Worm (Caenorhabditis elegans) whole organism, L4 larva: ENCODE measurements around the gene T27A8.7.

Source experiments
- F37D6.2 ChIP-seq: sonication (generic microtip); optimal IDR thresholded peaks from 2 replicates; lab custom pipeline; 2016; ENCODE audit warnings: mild to moderate bottlenecking, missing genetic modification characterization, missing compliant biosample characterization
- F44E2.7 ChIP-seq: fragments of 200-800 bp; sonication (Bioruptor generic); IDR thresholded peaks from 2 replicates; pipeline ENCODE4 v2.1.2; 2022; ENCODE audit warnings: missing genetic modification characterization, missing compliant biosample characterization
- F49E8.2 ChIP-seq: sonication (generic microtip); optimal IDR thresholded peaks from 2 replicates; lab custom pipeline; 2016; ENCODE audit warnings: missing compliant biosample characterization, mild to moderate bottlenecking, missing genetic modification characterization, borderline replicate concordance
- Y48G9A.11 ChIP-seq: fragments of 200-800 bp; sonication (Bioruptor generic); IDR thresholded peaks from 2 replicates; pipeline ENCODE4 v1.3.6; 2022; ENCODE audit warnings: missing genetic modification reagents, missing genetic modification characterization, missing compliant biosample characterization
- ZK337.2 ChIP-seq: fragments of 200-800 bp; sonication (Bioruptor generic); IDR thresholded peaks from 2 replicates; pipeline ENCODE4 v1.3.6; 2022; ENCODE audit warnings: missing genetic modification reagents, missing genetic modification characterization, missing compliant biosample characterization
- aha-1 ChIP-seq: fragments of 150-350 bp; peaks from one replicate; lab custom pipeline; 2014; ENCODE audit warnings: missing biosample characterization, missing genetic modification characterization
- ama-1 ChIP-seq: fragments of 150-350 bp; optimal IDR thresholded peaks from 2 replicates; lab custom pipeline; 2014; ENCODE audit warnings: inconsistent platforms, mixed read lengths
- attf-4 ChIP-seq: sonication (generic microtip); optimal IDR thresholded peaks from 3 replicates; lab custom pipeline; 2017; ENCODE audit warnings: missing biosample characterization, missing genetic modification characterization
- ctbp-1 ChIP-seq: fragments of 200-800 bp; sonication (Bioruptor generic); IDR thresholded peaks from 2 replicates; pipeline ENCODE4 v1.3.6; 2022; ENCODE audit warnings: missing genetic modification reagents, missing genetic modification characterization, missing compliant biosample characterization
- daf-16 ChIP-seq, 3 experiments: sonication (generic microtip); optimal IDR thresholded peaks; 2 replicates each; lab custom pipeline; 2016 to 2017; ENCODE audit warnings: missing genetic modification characterization in 3 of 3, missing genetic modification reagents in 3 of 3, mild to moderate bottlenecking in 2 of 3, missing compliant biosample characterization in 2 of 3, missing biosample characterization in 1 of 3, moderate library complexity in 1 of 3
- dmd-6 ChIP-seq: fragments of 200-800 bp; sonication (Bioruptor generic); IDR thresholded peaks from 2 replicates; pipeline ENCODE4 v1.3.6; 2022; ENCODE audit warnings: missing genetic modification reagents, missing genetic modification characterization, missing compliant biosample characterization
- dmd-8 ChIP-seq: fragments of 200-800 bp; sonication (Bioruptor generic); IDR thresholded peaks from 2 replicates; pipeline ENCODE4 v1.3.6; 2022; ENCODE audit warnings: missing genetic modification characterization, missing compliant biosample characterization
- dve-1 ChIP-seq: sonication (generic microtip); optimal IDR thresholded peaks from 2 replicates; lab custom pipeline; 2017; ENCODE audit warnings: antibody characterized with exemption, mild to moderate bottlenecking, missing genetic modification characterization, missing compliant biosample characterization; ENCODE audit not compliant: insufficient read depth
- egl-43 ChIP-seq: fragments of 200-800 bp; sonication (Bioruptor generic); IDR thresholded peaks from 2 replicates; pipeline ENCODE4 v1.3.6; 2022; ENCODE audit warnings: missing genetic modification reagents, missing genetic modification characterization, missing compliant biosample characterization
- hif-1 ChIP-seq, 2 experiments: sonication (generic microtip); optimal IDR thresholded peaks; 2 replicates each; lab custom pipeline; 2016 to 2017; ENCODE audit warnings: missing compliant biosample characterization in 2 of 2, missing genetic modification characterization in 2 of 2, missing genetic modification reagents in 2 of 2, missing genotype in 2 of 2, mild to moderate bottlenecking in 1 of 2
- hlh-11 ChIP-seq: fragments of 200-800 bp; sonication (Bioruptor generic); optimal IDR thresholded peaks from 2 replicates; lab custom pipeline; 2018; ENCODE audit warnings: mild to moderate bottlenecking, missing genetic modification characterization, missing compliant biosample characterization
- hlh-30 ChIP-seq: sonication (generic microtip); optimal IDR thresholded peaks from 2 replicates; lab custom pipeline; 2017; ENCODE audit warnings: antibody characterized with exemption, mild to moderate bottlenecking, missing genetic modification characterization, missing compliant biosample characterization; ENCODE audit not compliant: insufficient read depth
- hmg-1.1 ChIP-seq: fragments of 200-800 bp; sonication (Bioruptor generic); IDR thresholded peaks from 2 replicates; pipeline ENCODE4 v1.3.6; 2022; ENCODE audit warnings: missing genetic modification reagents, missing genetic modification characterization, missing compliant biosample characterization
- lim-7 ChIP-seq: fragments of 200-800 bp; sonication (Bioruptor generic); IDR thresholded peaks from 2 replicates; pipeline ENCODE4 v1.3.6; 2022; ENCODE audit warnings: missing genetic modification characterization, missing compliant biosample characterization
- lin-1 ChIP-seq: fragments of 200-800 bp; sonication (Bioruptor generic); IDR thresholded peaks from 2 replicates; pipeline ENCODE4 v1.3.6; 2022; ENCODE audit warnings: missing genetic modification reagents, missing genetic modification characterization, missing compliant biosample characterization
- lsy-2 ChIP-seq, 2 experiments: fragments of 150-350 bp in 1 of 2; sonication (generic microtip) in 1 of 2; optimal IDR thresholded peaks; 2 replicates each; lab custom pipeline; 2014 to 2017; ENCODE audit warnings: missing biosample characterization in 2 of 2, missing genetic modification characterization in 2 of 2
- madf-9 ChIP-seq: fragments of 200-800 bp; sonication (Bioruptor generic); conservative IDR thresholded peaks from 2 replicates; pipeline ENCODE4 v1.3.6; 2022; ENCODE audit warnings: missing genetic modification reagents, missing genetic modification characterization, missing compliant biosample characterization
- mdl-1 ChIP-seq, 2 experiments: fragments of 150-350 bp in 1 of 2; sonication (generic microtip) in 1 of 2; optimal IDR thresholded peaks; 2 replicates each; lab custom pipeline; 2014 to 2017; ENCODE audit warnings: missing biosample characterization in 2 of 2, missing genetic modification characterization in 2 of 2
- mep-1 ChIP-seq: fragments of 150-350 bp; sonication (generic microtip); optimal IDR thresholded peaks from 3 replicates; lab custom pipeline; 2014; ENCODE audit warnings: missing biosample characterization, missing genetic modification characterization
- mes-2 ChIP-seq: sonication (generic microtip); optimal IDR thresholded peaks from 2 replicates; lab custom pipeline; 2016; ENCODE audit warnings: missing genotype, mild to moderate bottlenecking, missing genetic modification characterization, missing compliant biosample characterization; ENCODE audit not compliant: poor library complexity, severe bottlenecking
- mxl-3 ChIP-seq: fragments of 200-800 bp; sonication (Bioruptor generic); optimal IDR thresholded peaks from 2 replicates; lab custom pipeline; 2018; ENCODE audit warnings: mild to moderate bottlenecking, missing genetic modification characterization, missing compliant biosample characterization
- nhr-102 ChIP-seq: sonication (generic microtip); optimal IDR thresholded peaks from 2 replicates; lab custom pipeline; 2016; ENCODE audit warnings: mild to moderate bottlenecking, missing genetic modification characterization, moderate library complexity, missing compliant biosample characterization
- nhr-11 ChIP-seq: fragments of 150-350 bp; optimal IDR thresholded peaks from 2 replicates; lab custom pipeline; 2014; ENCODE audit warnings: missing biosample characterization, missing genetic modification characterization
- nhr-111 ChIP-seq: fragments of 200-800 bp; sonication (Bioruptor generic); optimal IDR thresholded peaks from 2 replicates; lab custom pipeline; 2018; ENCODE audit warnings: mild to moderate bottlenecking, missing genetic modification characterization, missing compliant biosample characterization
- nhr-25 ChIP-seq: sonication (generic microtip); optimal IDR thresholded peaks from 2 replicates; lab custom pipeline; 2017; ENCODE audit warnings: missing genetic modification characterization, mild to moderate bottlenecking, missing compliant biosample characterization, antibody characterized with exemption, moderate library complexity, borderline replicate concordance; ENCODE audit not compliant: insufficient read depth
- nhr-28 ChIP-seq: fragments of 150-350 bp; optimal IDR thresholded peaks from 2 replicates; lab custom pipeline; 2014; ENCODE audit warnings: missing biosample characterization, missing genetic modification characterization
- nhr-48 ChIP-seq: sonication (generic microtip); optimal IDR thresholded peaks from 2 replicates; lab custom pipeline; 2016; ENCODE audit warnings: mild to moderate bottlenecking, missing genetic modification characterization, missing compliant biosample characterization
- nhr-6 ChIP-seq: fragments of 150-350 bp; optimal IDR thresholded peaks from 2 replicates; lab custom pipeline; 2014; ENCODE audit warnings: missing biosample characterization, missing genetic modification characterization
- pha-4 ChIP-seq, 2 experiments: fragments of 150-350 bp in 1 of 2; fragments of 200-800 bp in 1 of 2; sonication (Bioruptor generic) in 1 of 2; IDR thresholded peaks in 1 of 2; optimal IDR thresholded peaks in 1 of 2; 2 replicates each; pipeline versions ENCODE4 v1.3.6 to Lab custom; 2014 to 2022; ENCODE audit warnings: missing genetic modification characterization in 2 of 2, missing genetic modification reagents in 2 of 2, missing biosample characterization in 1 of 2, missing compliant biosample characterization in 1 of 2
- php-3 ChIP-seq: fragments of 200-800 bp; sonication (Bioruptor generic); IDR thresholded peaks from 2 replicates; pipeline ENCODE4 v1.3.6; 2022; ENCODE audit warnings: missing genetic modification reagents, missing genetic modification characterization, missing compliant biosample characterization
- rbr-2 ChIP-seq: sonication (generic microtip); optimal IDR thresholded peaks from 2 replicates; lab custom pipeline; 2016; ENCODE audit warnings: missing genotype, missing genetic modification characterization, missing compliant biosample characterization
- saeg-2 ChIP-seq: fragments of 200-800 bp; sonication (Bioruptor generic); IDR thresholded peaks from 2 replicates; pipeline ENCODE4 v1.3.6; 2022; ENCODE audit warnings: missing genetic modification reagents, missing genetic modification characterization, missing compliant biosample characterization
- set-16 ChIP-seq: fragments of 200-800 bp; sonication (Bioruptor generic); IDR thresholded peaks from 2 replicates; pipeline ENCODE4 v1.3.6; 2022; ENCODE audit warnings: missing genetic modification reagents, missing genetic modification characterization, missing compliant biosample characterization
- spr-3 ChIP-seq: fragments of 200-800 bp; sonication (Bioruptor generic); optimal IDR thresholded peaks from 2 replicates; lab custom pipeline; 2018; ENCODE audit warnings: mild to moderate bottlenecking, missing genetic modification characterization, missing compliant biosample characterization
- unc-62 ChIP-seq, 3 experiments: fragments of 150-350 bp in 1 of 3; sonication (generic microtip); optimal IDR thresholded peaks in 2 of 3; peaks in 1 of 3; 1 replicate in 1 of 3; 2 replicates in 2 of 3; lab custom pipeline; 2014 to 2017; ENCODE audit warnings: missing biosample characterization in 3 of 3, missing genetic modification characterization in 3 of 3, missing genetic modification reagents in 3 of 3, missing genotype in 1 of 3
- vab-7 ChIP-seq: fragments of 200-800 bp; sonication (Bioruptor generic); IDR thresholded peaks from 2 replicates; pipeline ENCODE4 v1.3.6; 2022; ENCODE audit warnings: missing genetic modification reagents, missing genetic modification characterization, missing compliant biosample characterization
- zfp-3 ChIP-seq: fragments of 200-800 bp; sonication (Bioruptor generic); conservative IDR thresholded peaks from 2 replicates; pipeline ENCODE4 v1.3.6; 2022; ENCODE audit warnings: missing genetic modification reagents, missing genetic modification characterization, missing compliant biosample characterization
- ztf-11 ChIP-seq: fragments of 150-350 bp; optimal IDR thresholded peaks from 2 replicates; lab custom pipeline; 2014; ENCODE audit warnings: missing biosample characterization, missing genetic modification characterization

Gene T27A8.7

ce11 chrX:16040207-16040716, 15.1 kb upstream of the T27A8.7 start, which contains the start of gene B0395.3:
Gene B0395.3 (minus strand): TSS chrX:16040257.
- TF ChIP-seq hif-1 (tag; optimal IDR thresholded peaks at IDR 0.05; lab: Kevin White, UChicago) (peak in 1 of 2 experiments; percentile 20), hmg-1.1 (GFP tag; lab: Robert Waterston, UW) (peak; percentile 75), lsy-2 (tag; optimal IDR thresholded peaks at IDR 0.05; lab: Kevin White, UChicago) (peak in 1 of 2 experiments; percentile 30), ztf-11 (tag; lab: Kevin White, UChicago) (no peak), daf-16 (GFP tag; optimal IDR thresholded peaks at IDR 0.05; lab: Kevin White, UChicago) (peak in 1 of 2 experiments; percentile 66), daf-16 (tag; optimal IDR thresholded peaks at IDR 0.05; lab: Kevin White, UChicago) (peak; percentile 67), ctbp-1 (GFP tag; lab: Robert Waterston, UW) (peak; percentile 44; the same call in 1 of the 2 replicates), dve-1 (peak; percentile 53), hlh-30 (peak; percentile 95), nhr-102 (no peak), rbr-2 (peak; percentile 32), saeg-2 (GFP tag; lab: Robert Waterston, UW) (no peak), nhr-11 (tag; lab: Kevin White, UChicago) (peak; percentile 58), vab-7 (GFP tag; lab: Robert Waterston, UW) (0 out of 2 replicates have a peak, but pooled peaks have one; percentile 29), mxl-3 (GFP tag; lab: Kevin White, UChicago) (peak; percentile 59), F44E2.7 (no peak), lim-7 (0 out of 2 replicates have a peak, but pooled peaks have one; percentile 33), madf-9 (GFP tag; lab: Robert Waterston, UW) (no peak), php-3 (GFP tag; lab: Robert Waterston, UW) (no peak), pha-4 (GFP tag; IDR thresholded peaks at IDR 0.05; lab: Robert Waterston, UW) (peak; percentile 36; the same call in 1 of the 2 replicates), pha-4 (tag; optimal IDR thresholded peaks at IDR 0.05; lab: Kevin White, UChicago) (no peak), nhr-48 (tag; lab: Kevin White, UChicago) (no peak), ama-1 (lab: Kevin White, UChicago) (no peak), nhr-111 (no peak), nhr-28 (tag; lab: Kevin White, UChicago) (peak; percentile 99), set-16 (GFP tag; lab: Robert Waterston, UW) (peak; percentile 40; the same call in 1 of the 2 replicates), mep-1 (tag; lab: Kevin White, UChicago) (peak; percentile 69), F49E8.2 (tag; lab: Kevin White, UChicago) (no peak), nhr-25 (peak; percentile 24), aha-1 (tag; lab: Kevin White, UChicago) (peak; percentile 23), egl-43 (peak; percentile 58), hlh-11 (tag; lab: Kevin White, UChicago) (peak; percentile 87), spr-3 (no peak), unc-62 (GFP tag; optimal IDR thresholded peaks at IDR 0.05 in 1 of 2; lab: Kevin White, UChicago) (peak in 1 of 2 experiments; percentile 97), unc-62 (tag; optimal IDR thresholded peaks at IDR 0.05; lab: Kevin White, UChicago) (no peak), zfp-3 (GFP tag; lab: Robert Waterston, UW) (no peak), F37D6.2 (tag; lab: Kevin White, UChicago) (no peak), dmd-8 (GFP tag; lab: Robert Waterston, UW) (no peak), dmd-6 (GFP tag; lab: Robert Waterston, UW) (peak; percentile 75), attf-4 (tag; lab: Kevin White, UChicago) (no peak), ZK337.2 (GFP tag; lab: Robert Waterston, UW) (no peak), mdl-1 (tag; optimal IDR thresholded peaks at IDR 0.05; lab: Kevin White, UChicago) (peak in 1 of 2 experiments; percentile 69), mes-2 (tag; lab: Kevin White, UChicago) (peak; percentile 68), Y48G9A.11 (no peak), lin-1 (peak; percentile 24; the same call in 1 of the 2 replicates), nhr-6 (tag; lab: Kevin White, UChicago) (peak; percentile 8)
